Fruit fly (Drosophila melanogaster) whole organism: ENCODE data around the gene Zw.

Source experiments
- EcR ChIP-seq, 2 experiments: fragments of >200 bp; optimal IDR thresholded peaks; 2 replicates each; lab custom pipeline; 2017; ENCODE audit warnings: missing biosample characterization in 2 of 2, missing genetic modification characterization in 2 of 2, missing genetic modification reagents in 2 of 2
- pan ChIP-seq: fragments of >200 bp; optimal IDR thresholded peaks from 2 replicates; lab custom pipeline; 2017
- psq ChIP-seq: fragments of >200 bp; optimal IDR thresholded peaks from 2 replicates; lab custom pipeline; 2017
- usp ChIP-seq: fragments of >200 bp; optimal IDR thresholded peaks from 2 replicates; lab custom pipeline; 2017; ENCODE audit warnings: missing biosample characterization, missing genetic modification characterization, mixed read lengths

- TF ChIP-seq usp (GFP tag; lab: Kevin White, UChicago) (no peak), pan (no peak), psq (lab: Kevin White, UChicago) (no peak), EcR (GFP tag; optimal IDR thresholded peaks at IDR 0.05; lab: Kevin White, UChicago) (no peak)
These were observed 21.8 kb downstream of the Zw start, which contains the start of gene CG14227 for dm6 chrX:19688848-19689247.
